Fruit fly (Drosophila melanogaster) whole organism, prepupa: ENCODE data around the gene CG7907.
A peak's percentile ranks its signal among the peaks of the same experiment; 100 is the strongest.

Experiments used
- CG10669 ChIP-seq: fragments of 200-800 bp; sonication (Bioruptor generic); optimal IDR thresholded peaks from 3 replicates; lab custom pipeline; 2018; ENCODE audit warnings: missing biosample characterization, mild to moderate bottlenecking, missing genetic modification characterization, moderate library complexity
- CG11294 ChIP-seq: fragments of 200-800 bp; sonication (Bioruptor generic); IDR thresholded peaks from 2 replicates; pipeline ENCODE4 v1.3.6; 2022; ENCODE audit warnings: missing biosample characterization, missing genetic modification characterization
- CG11762 ChIP-seq: fragments of 200-800 bp; sonication (Bioruptor generic); optimal IDR thresholded peaks from 3 replicates; lab custom pipeline; 2016; ENCODE audit warnings: missing biosample characterization, missing genetic modification characterization; ENCODE audit not compliant: insufficient read depth
- CG11902 ChIP-seq: fragments of 200-800 bp; sonication (Bioruptor generic); optimal IDR thresholded peaks from 3 replicates; lab custom pipeline; 2016; ENCODE audit warnings: missing biosample characterization, missing genetic modification characterization
- CG15336 ChIP-seq: fragments of 200-800 bp; sonication (Bioruptor generic); IDR thresholded peaks from 2 replicates; pipeline ENCODE4 v1.3.6; 2022; ENCODE audit warnings: missing biosample characterization, missing genetic modification characterization
- CG1621 ChIP-seq: fragments of 200-800 bp; sonication (Bioruptor generic); optimal IDR thresholded peaks from 3 replicates; lab custom pipeline; 2018; ENCODE audit warnings: missing biosample characterization, mild to moderate bottlenecking, missing genetic modification characterization
- CG16779 ChIP-seq: fragments of 200-800 bp; sonication (Bioruptor generic); optimal IDR thresholded peaks from 3 replicates; lab custom pipeline; 2017; ENCODE audit warnings: missing biosample characterization, mild to moderate bottlenecking, missing genetic modification characterization
- CG3032 ChIP-seq: fragments of 200-800 bp; optimal IDR thresholded peaks from 2 replicates; lab custom pipeline; 2019; ENCODE audit warnings: missing biosample characterization, mild to moderate bottlenecking, missing genetic modification characterization, moderate library complexity
- CG34406 ChIP-seq: fragments of 200-800 bp; sonication (Bioruptor generic); optimal IDR thresholded peaks from 3 replicates; lab custom pipeline; 2016; ENCODE audit warnings: missing biosample characterization, missing genetic modification characterization
- CG4318 ChIP-seq: fragments of 200-800 bp; sonication (Bioruptor generic); optimal IDR thresholded peaks from 3 replicates; lab custom pipeline; 2017; ENCODE audit warnings: missing biosample characterization, mild to moderate bottlenecking, missing genetic modification characterization
- CG6854 ChIP-seq: fragments of 200-800 bp; sonication (Bioruptor generic); optimal IDR thresholded peaks from 2 replicates; lab custom pipeline; 2017; ENCODE audit warnings: missing biosample characterization, mild to moderate bottlenecking, missing genetic modification characterization
- CG8119 ChIP-seq: fragments of 200-800 bp; sonication (Bioruptor generic); IDR thresholded peaks from 3 replicates; pipeline ENCODE4 v1.3.6; 2022; ENCODE audit warnings: missing biosample characterization, missing genetic modification characterization
- CG8319 ChIP-seq: fragments of 200-800 bp; sonication (Bioruptor generic); optimal IDR thresholded peaks from 3 replicates; lab custom pipeline; 2016; ENCODE audit warnings: missing biosample characterization, missing genetic modification characterization
- CG9139 ChIP-seq: fragments of 200-800 bp; sonication (Bioruptor generic); optimal IDR thresholded peaks from 3 replicates; lab custom pipeline; 2017; ENCODE audit warnings: missing biosample characterization, mild to moderate bottlenecking, missing genetic modification characterization
- Eip78C ChIP-seq: fragments of 200-800 bp; sonication (Bioruptor generic); peaks from one replicate; lab custom pipeline; 2016; ENCODE audit warnings: missing biosample characterization, missing genetic modification characterization
- Eip93F ChIP-seq: fragments of 200-800 bp; sonication (Bioruptor generic); optimal IDR thresholded peaks from 2 replicates; lab custom pipeline; 2016; ENCODE audit warnings: missing biosample characterization, mild to moderate bottlenecking, missing genetic modification characterization
- Ets21C ChIP-seq: fragments of 200-800 bp; sonication (Bioruptor generic); optimal IDR thresholded peaks from 3 replicates; lab custom pipeline; 2016; ENCODE audit warnings: missing biosample characterization, missing genetic modification characterization
- Ets96B ChIP-seq: fragments of 200-800 bp; optimal IDR thresholded peaks from 2 replicates; lab custom pipeline; 2019; ENCODE audit warnings: missing biosample characterization, mild to moderate bottlenecking, missing genetic modification characterization, moderate library complexity
- Hr39 ChIP-seq: fragments of 200-800 bp; sonication (Bioruptor generic); optimal IDR thresholded peaks from 2 replicates; lab custom pipeline; 2016; ENCODE audit warnings: missing biosample characterization, missing genetic modification characterization
- Met ChIP-seq: fragments of 200-800 bp; sonication (Bioruptor generic); optimal IDR thresholded peaks from 3 replicates; lab custom pipeline; 2016; ENCODE audit warnings: missing biosample characterization, missing genetic modification characterization
- OdsH ChIP-seq: fragments of 200-800 bp; sonication (Bioruptor generic); optimal IDR thresholded peaks from 3 replicates; lab custom pipeline; 2016; ENCODE audit warnings: missing biosample characterization, missing genetic modification characterization
- Smox ChIP-seq: fragments of 200-800 bp; sonication (Bioruptor generic); optimal IDR thresholded peaks from 3 replicates; lab custom pipeline; 2016; ENCODE audit warnings: missing biosample characterization, missing genetic modification characterization
- Sox102F ChIP-seq: fragments of 200-800 bp; sonication (Bioruptor generic); optimal IDR thresholded peaks from 2 replicates; lab custom pipeline; 2016; ENCODE audit warnings: missing biosample characterization, mild to moderate bottlenecking, missing genetic modification characterization
- Sox14 ChIP-seq: fragments of 200-800 bp; sonication (Bioruptor generic); optimal IDR thresholded peaks from 3 replicates; lab custom pipeline; 2016; ENCODE audit warnings: missing biosample characterization, missing genetic modification characterization
- Sox15 ChIP-seq: fragments of 200-800 bp; sonication (Bioruptor generic); optimal IDR thresholded peaks from 3 replicates; lab custom pipeline; 2016; ENCODE audit warnings: missing biosample characterization, missing genetic modification characterization
- achi ChIP-seq: fragments of 200-800 bp; sonication (Bioruptor generic); optimal IDR thresholded peaks from 3 replicates; lab custom pipeline; 2016; ENCODE audit warnings: missing biosample characterization, missing genetic modification characterization
- acj6 ChIP-seq: fragments of 200-800 bp; sonication (Bioruptor generic); optimal IDR thresholded peaks from 3 replicates; lab custom pipeline; 2016; ENCODE audit warnings: missing biosample characterization, missing genetic modification characterization
- cyc ChIP-seq: fragments of 200-800 bp; sonication (Bioruptor generic); optimal IDR thresholded peaks from 3 replicates; lab custom pipeline; 2016; ENCODE audit warnings: missing biosample characterization, missing genetic modification characterization
- dac ChIP-seq: fragments of 200-800 bp; sonication (Bioruptor generic); optimal IDR thresholded peaks from 2 replicates; lab custom pipeline; 2017; ENCODE audit warnings: missing biosample characterization, mild to moderate bottlenecking, missing genetic modification characterization
- eg ChIP-seq: fragments of 200-800 bp; sonication (Bioruptor generic); IDR thresholded peaks from 3 replicates; pipeline ENCODE4 v1.3.6; 2022; ENCODE audit warnings: missing biosample characterization, missing genetic modification characterization
- esn ChIP-seq: fragments of 200-800 bp; sonication (Bioruptor generic); optimal IDR thresholded peaks from 2 replicates; lab custom pipeline; 2016; ENCODE audit warnings: missing biosample characterization, mild to moderate bottlenecking, missing genetic modification characterization, moderate library complexity
- fd85E ChIP-seq: fragments of 200-800 bp; sonication (Bioruptor generic); optimal IDR thresholded peaks from 3 replicates; lab custom pipeline; 2016; ENCODE audit warnings: missing biosample characterization, missing genetic modification characterization
- fkh ChIP-seq: fragments of 200-800 bp; sonication (Bioruptor generic); optimal IDR thresholded peaks from 3 replicates; lab custom pipeline; 2017; ENCODE audit warnings: missing biosample characterization, mild to moderate bottlenecking, missing genetic modification characterization, moderate library complexity
- pdm3 ChIP-seq: fragments of 200-800 bp; sonication (Bioruptor generic); optimal IDR thresholded peaks from 3 replicates; lab custom pipeline; 2016; ENCODE audit warnings: missing biosample characterization, missing genetic modification characterization
- spab ChIP-seq: fragments of 200-800 bp; sonication (Bioruptor generic); optimal IDR thresholded peaks from 2 replicates; lab custom pipeline; 2017; ENCODE audit warnings: missing biosample characterization, mild to moderate bottlenecking, missing genetic modification characterization, missing genetic modification reagents
- svp ChIP-seq: fragments of 200-800 bp; sonication (Bioruptor generic); peaks from one replicate; lab custom pipeline; 2016; ENCODE audit warnings: missing biosample characterization, missing genetic modification characterization
- vri ChIP-seq: fragments of 200-800 bp; sonication (Bioruptor generic); optimal IDR thresholded peaks from 3 replicates; lab custom pipeline; 2016; ENCODE audit warnings: missing biosample characterization, mild to moderate bottlenecking, missing genetic modification characterization

The CG7907 gene

dm6 chr3R:21406708-21407107 lies 3.2 kb downstream of the CG7907 start:
- TF ChIP-seq cyc (GFP tag; lab: Kevin White, UChicago) (no peak), pdm3 (GFP tag; lab: Kevin White, UChicago) (no peak), Sox14 (GFP tag; lab: Kevin White, UChicago) (no peak), dac (GFP tag; lab: Kevin White, UChicago) (no peak), CG8119 (GFP tag; lab: Robert Waterston, UW) (no peak), achi (GFP tag; lab: Kevin White, UChicago) (no peak), CG4318 (GFP tag; lab: Kevin White, UChicago) (no peak), Sox102F (GFP tag; lab: Kevin White, UChicago) (no peak), Ets21C (no peak), CG16779 (tag; lab: Kevin White, UChicago) (no peak), CG34406 (no peak), CG8319 (no peak), CG11294 (no peak), OdsH (no peak), fkh (no peak)

DNA sequence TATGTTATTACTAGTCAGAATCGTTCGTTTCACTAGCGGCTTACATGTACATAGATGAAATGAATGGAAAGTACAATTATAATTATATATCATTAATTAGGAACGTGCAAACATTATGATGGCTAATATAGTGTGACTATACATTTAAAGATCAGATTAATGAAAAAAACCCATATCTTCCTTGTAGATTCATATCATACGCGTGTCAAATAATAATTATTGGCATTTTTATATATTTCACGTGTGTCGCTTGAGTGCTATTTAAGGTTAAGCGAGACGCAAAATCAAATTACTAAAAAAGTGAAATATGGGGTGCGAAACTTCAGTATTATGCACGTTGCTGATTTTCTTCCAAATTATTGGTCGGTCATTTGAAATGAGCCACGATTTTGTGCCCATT lies 3.6 kb downstream of the CG7907 start, which contains the start of gene CheB93a:
Gene CheB93a (plus strand): TSS at position 301 of the 400 bp plus-strand sequence.
- TF ChIP-seq Ets96B (tag; lab: Kevin White, UChicago) (no peak), Sox15 (GFP tag; lab: Kevin White, UChicago) (no peak), Hr39 (no peak), Met (GFP tag; lab: Kevin White, UChicago) (no peak), Eip78C (GFP tag; lab: Kevin White, UChicago) (no peak), CG11902 (GFP tag; lab: Kevin White, UChicago) (no peak), CG1621 (tag; lab: Kevin White, UChicago) (no peak), CG10669 (GFP tag; lab: Kevin White, UChicago) (no peak), esn (GFP tag; lab: Kevin White, UChicago) (no peak), vri (GFP tag; lab: Kevin White, UChicago) (no peak), CG11762 (GFP tag; lab: Kevin White, UChicago) (no peak), spab (GFP tag; lab: Kevin White, UChicago) (no peak), Eip93F (GFP tag; lab: Kevin White, UChicago) (no peak), svp (GFP tag; lab: Kevin White, UChicago) (no peak), Smox (GFP tag; lab: Kevin White, UChicago) (no peak), CG6854 (GFP tag; lab: Kevin White, UChicago) (no peak), CG8319 (no peak), eg (no peak)

DNA sequence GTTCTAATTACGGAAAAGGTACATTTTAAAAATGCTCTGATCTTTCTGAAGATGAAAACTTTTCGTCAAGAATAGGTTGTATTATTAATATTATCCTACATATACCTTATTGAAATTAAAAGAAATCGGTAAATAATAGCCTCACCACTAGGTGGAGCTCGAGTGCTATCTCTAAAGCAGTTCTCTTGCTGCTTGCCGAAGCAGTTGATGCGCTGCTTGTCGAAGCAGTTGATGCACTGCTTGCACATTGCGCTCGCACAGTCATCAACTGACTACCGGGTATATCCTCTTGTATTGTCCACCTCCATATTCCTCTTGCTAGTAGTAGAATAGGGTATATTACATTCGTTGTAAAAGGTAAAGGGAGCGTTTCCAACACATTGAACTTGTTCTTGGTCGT lies 4.8 kb downstream of the CG7907 start:
- peak; percentile 98 for TF ChIP-seq CG6854 (GFP tag; lab: Kevin White, UChicago)
- no peak for TF ChIP-seq CG15336 (GFP tag; lab: Robert Waterston, UW)

dm6 chr3R:21408823-21409222 lies 5.3 kb downstream of the CG7907 start, which contains the start of gene CheB93b:
Gene CheB93b (plus strand): TSS chr3R:21409123.
- TF ChIP-seq CG11902 (GFP tag; lab: Kevin White, UChicago) = no peak
- TF ChIP-seq CG9139 = no peak
- TF ChIP-seq Eip93F (GFP tag; lab: Kevin White, UChicago) = no peak
- no peak for TF ChIP-seq acj6 (GFP tag; lab: Kevin White, UChicago)
- TF ChIP-seq CG1621 (tag; lab: Kevin White, UChicago) = no peak
- TF ChIP-seq fd85E (GFP tag; lab: Kevin White, UChicago) = no peak
- no peak for TF ChIP-seq CG3032 (tag; lab: Kevin White, UChicago)
- TF ChIP-seq, all 60 proteins: peak for 0
